Worm (Caenorhabditis elegans): ENCODE results near the gene C07A12.2.

The C07A12.2 gene

ce11 chrX:4528905-4529304 is 15.7 kb upstream of the C07A12.2 start (continued):
- peak; percentile 89 for TF ChIP-seq nhr-28 (tag; optimal IDR thresholded peaks at IDR 0.05)
- TF ChIP-seq duxl-1 (tag; optimal IDR thresholded peaks at IDR 0.05; ENCODE audit: poor library complexity) = no peak
- peak; percentile 56 for TF ChIP-seq nhr-77 (tag; optimal IDR thresholded peaks at IDR 0.05)
- TF ChIP-seq snpc-1.2 (GFP tag; IDR thresholded peaks at IDR 0.05) = no peak
- no peak for TF ChIP-seq ceh-62 (tag; optimal IDR thresholded peaks at IDR 0.05)
- TF ChIP-seq spr-1 (tag; optimal IDR thresholded peaks at IDR 0.05) = no peak
- TF ChIP-seq hlh-30 (tag; optimal IDR thresholded peaks at IDR 0.05; ENCODE audit: insufficient read depth) = peak; percentile 92
- TF ChIP-seq nhr-102 (tag; optimal IDR thresholded peaks at IDR 0.05) = no peak
- TF ChIP-seq nhr-41 (GFP tag; IDR thresholded peaks at IDR 0.05) = no peak
- TF ChIP-seq tra-1 (GFP tag; IDR thresholded peaks at IDR 0.05) = peak; percentile 56; the same call in 1 of the 2 replicates
- no peak for TF ChIP-seq zfp-3 (GFP tag; conservative IDR thresholded peaks at IDR 0.05)
- TF ChIP-seq mdl-1 (tag; optimal IDR thresholded peaks at IDR 0.05) = peak; percentile 23 to 84
- TF ChIP-seq mep-1 (tag; optimal IDR thresholded peaks at IDR 0.05) = peak; percentile 48
- TF ChIP-seq madf-5 (GFP tag; IDR thresholded peaks at IDR 0.05) = no peak
- no peak for TF ChIP-seq ZK546.5 (tag; optimal IDR thresholded peaks at IDR 0.05)
- no peak for TF ChIP-seq madf-9 (GFP tag; conservative IDR thresholded peaks at IDR 0.05)
- TF ChIP-seq lin-15B (tag; optimal IDR thresholded peaks at IDR 0.05) = no peak
- peak; percentile 29 to 91 for TF ChIP-seq unc-62 (GFP tag; optimal IDR thresholded peaks at IDR 0.05 in 1 of 2)
- TF ChIP-seq unc-62 (tag; optimal IDR thresholded peaks at IDR 0.05) = no peak
- TF ChIP-seq jun-1 (tag; optimal IDR thresholded peaks at IDR 0.05) = no peak
- TF ChIP-seq lin-1 (GFP tag; IDR thresholded peaks at IDR 0.05) = no peak
- TF ChIP-seq Y5F2A.4 (GFP tag; optimal IDR thresholded peaks at IDR 0.05) = no peak
- no peak for TF ChIP-seq ceh-32 (tag; optimal IDR thresholded peaks at IDR 0.05; ENCODE audit: poor library complexity)
- TF ChIP-seq tag-97 (GFP tag; IDR thresholded peaks at IDR 0.05) = no peak

ce11 chrX:4530426-4531044 is 14.1 kb upstream of the C07A12.2 start:
- TF ChIP-seq tra-1 (GFP tag; IDR thresholded peaks at IDR 0.05) (0 out of 2 replicates have a peak, but pooled peaks have one; percentile 5), ceh-20 (GFP tag; IDR thresholded peaks at IDR 0.05) (0 out of 2 replicates have a peak, but pooled peaks have one; percentile 9), pha-4 (GFP tag; IDR thresholded peaks at IDR 0.05) (no peak), pha-4 (tag; optimal IDR thresholded peaks at IDR 0.05) (no peak), unc-39 (tag; optimal IDR thresholded peaks at IDR 0.05) (no peak), egl-43 (GFP tag; IDR thresholded peaks at IDR 0.05) (no peak), dve-1 (tag; optimal IDR thresholded peaks at IDR 0.05; ENCODE audit: insufficient read depth) (peak; percentile 71), hlh-11 (tag; optimal IDR thresholded peaks at IDR 0.05) (peak; percentile 59), pqm-1 (tag; optimal IDR thresholded peaks at IDR 0.05) (peak; percentile 78), unc-62 (GFP tag; optimal IDR thresholded peaks at IDR 0.05 in 1 of 2) (peak in 1 of 2 experiments; percentile 57), unc-62 (tag; optimal IDR thresholded peaks at IDR 0.05) (no peak), daf-16 (GFP tag; optimal IDR thresholded peaks at IDR 0.05) (no peak), daf-16 (tag; optimal IDR thresholded peaks at IDR 0.05) (peak; percentile 43), F10B5.3 (tag; optimal IDR thresholded peaks at IDR 0.05) (no peak), vab-7 (GFP tag; IDR thresholded peaks at IDR 0.05) (no peak), nhr-42 (GFP tag; IDR thresholded peaks at IDR 0.05) (no peak), mxl-2 (GFP tag; conservative IDR thresholded peaks at IDR 0.05) (peak; percentile 71; the same call in 1 of the 2 replicates), ceh-32 (tag; optimal IDR thresholded peaks at IDR 0.05; ENCODE audit: poor library complexity) (no peak), lsy-2 (tag; optimal IDR thresholded peaks at IDR 0.05) (peak in 1 of 2 experiments; percentile 20), php-3 (GFP tag; IDR thresholded peaks at IDR 0.05) (0 out of 2 replicates have a peak, but pooled peaks have one; percentile 42), nhr-28 (tag; optimal IDR thresholded peaks at IDR 0.05) (peak; percentile 75), dmd-8 (GFP tag; IDR thresholded peaks at IDR 0.05) (no peak), T26A8.4 (GFP tag; IDR thresholded peaks at IDR 0.05) (no peak), lin-15B (tag; optimal IDR thresholded peaks at IDR 0.05) (no peak), dmd-6 (GFP tag; IDR thresholded peaks at IDR 0.05) (peak; percentile 84), nhr-48 (tag; optimal IDR thresholded peaks at IDR 0.05) (peak; percentile 24), mxl-3 (GFP tag; optimal IDR thresholded peaks at IDR 0.05) (no peak), T20F7.1 (GFP tag; optimal IDR thresholded peaks at IDR 0.05) (no peak), Y75B8A.6 (GFP tag; IDR thresholded peaks at IDR 0.05) (no peak), jun-1 (tag; optimal IDR thresholded peaks at IDR 0.05) (no peak), nhr-77 (tag; optimal IDR thresholded peaks at IDR 0.05) (peak; percentile 51), mdl-1 (tag; optimal IDR thresholded peaks at IDR 0.05) (peak in 1 of 2 experiments; percentile 65), set-16 (GFP tag; IDR thresholded peaks at IDR 0.05) (no peak), nhr-41 (GFP tag; IDR thresholded peaks at IDR 0.05) (no peak), snpc-1.2 (GFP tag; IDR thresholded peaks at IDR 0.05) (no peak)
